Worm (Caenorhabditis elegans) whole organism, L1 larva: Measurements from ENCODE around the gene ZK354.6.

Experiments
- ama-1 ChIP-seq: fragments of 150-350 bp; optimal IDR thresholded peaks from 2 replicates; lab custom pipeline; 2014
- efl-1 ChIP-seq, 4 experiments: fragments of 150-350 bp; optimal IDR thresholded peaks in 3 of 4; peaks in 1 of 4; 1 replicate in 1 of 4; 2 replicates in 3 of 4; lab custom pipeline; 2014; ENCODE audit warnings: missing biosample characterization in 2 of 4, missing genetic modification characterization in 2 of 4, missing genetic modification reagents in 2 of 4
- hlh-17 ChIP-seq: fragments of 200-800 bp; sonication (Bioruptor generic); optimal IDR thresholded peaks from 2 replicates; lab custom pipeline; 2018; ENCODE audit warnings: missing genetic modification characterization, mild to moderate bottlenecking, missing compliant biosample characterization, moderate library complexity, borderline replicate concordance
- lin-35 ChIP-seq, 2 experiments: fragments of 150-350 bp; optimal IDR thresholded peaks; 2 replicates each; lab custom pipeline; 2014; ENCODE audit warnings: missing biosample characterization in 2 of 2, missing genetic modification characterization in 2 of 2, missing genetic modification reagents in 2 of 2
- lir-3 ChIP-seq: sonication (generic microtip); optimal IDR thresholded peaks from 2 replicates; lab custom pipeline; 2016; ENCODE audit warnings: mild to moderate bottlenecking, missing genetic modification characterization, moderate library complexity, missing compliant biosample characterization; ENCODE audit not compliant: poor library complexity
- nhr-11 ChIP-seq: fragments of 150-350 bp; optimal IDR thresholded peaks from 2 replicates; lab custom pipeline; 2014; ENCODE audit warnings: missing biosample characterization, missing genetic modification characterization
- nhr-28 ChIP-seq: fragments of 150-350 bp; optimal IDR thresholded peaks from 2 replicates; lab custom pipeline; 2014; ENCODE audit warnings: missing biosample characterization, missing genetic modification characterization
- nhr-77 ChIP-seq: fragments of 150-350 bp; optimal IDR thresholded peaks from 2 replicates; lab custom pipeline; 2014; ENCODE audit warnings: missing biosample characterization, missing genetic modification characterization
- snpc-4 ChIP-seq: fragments of 150-350 bp; optimal IDR thresholded peaks from 2 replicates; lab custom pipeline; 2014; ENCODE audit warnings: missing biosample characterization, missing genetic modification characterization
- sox-4 ChIP-seq: sonication (generic microtip); optimal IDR thresholded peaks from 2 replicates; lab custom pipeline; 2016; ENCODE audit warnings: missing genetic modification characterization, missing compliant biosample characterization
- tbx-2 ChIP-seq: sonication (generic microtip); optimal IDR thresholded peaks from 2 replicates; lab custom pipeline; 2016; ENCODE audit warnings: missing genetic modification characterization, missing compliant biosample characterization
- unc-130 ChIP-seq: fragments of 150-350 bp; optimal IDR thresholded peaks from 2 replicates; lab custom pipeline; 2017; ENCODE audit warnings: missing biosample characterization, missing genetic modification characterization, inconsistent platforms
- unc-86 ChIP-seq: sonication (generic microtip); optimal IDR thresholded peaks from 2 replicates; lab custom pipeline; 2016; ENCODE audit warnings: missing genetic modification characterization, missing compliant biosample characterization
- ztf-4 ChIP-seq: fragments of 150-350 bp; optimal IDR thresholded peaks from 2 replicates; lab custom pipeline; 2014; ENCODE audit warnings: missing biosample characterization, missing genetic modification characterization

- TF ChIP-seq ama-1 (lab: Kevin White, UChicago) = no peak
- no peak for TF ChIP-seq nhr-28 (tag; lab: Kevin White, UChicago)
- no peak for TF ChIP-seq snpc-4
- TF ChIP-seq ztf-4 (tag; lab: Kevin White, UChicago) = no peak
- no peak for TF ChIP-seq lin-35 (GFP tag; optimal IDR thresholded peaks at IDR 0.05; lab: Kevin White, UChicago)
- TF ChIP-seq nhr-11 = no peak
- TF ChIP-seq sox-4 (tag; lab: Kevin White, UChicago) = peak; percentile 2
- no peak for TF ChIP-seq hlh-17 (GFP tag; lab: Kevin White, UChicago)
- TF ChIP-seq efl-1 (optimal IDR thresholded peaks at IDR 0.05; lab: Kevin White, UChicago) = no peak
- no peak for TF ChIP-seq efl-1 (GFP tag; optimal IDR thresholded peaks at IDR 0.05 in 1 of 2; lab: Kevin White, UChicago)
- no peak for TF ChIP-seq unc-86 (tag; lab: Kevin White, UChicago)
- TF ChIP-seq tbx-2 (tag; lab: Kevin White, UChicago) = no peak
- TF ChIP-seq nhr-77 (tag; lab: Kevin White, UChicago) = no peak
- no peak for TF ChIP-seq unc-130 (tag; lab: Kevin White, UChicago)
- no peak for TF ChIP-seq lir-3 (tag; lab: Kevin White, UChicago)
These were observed 15.9 kb downstream of the ZK354.6 start for ce11 chrIV:5281457-5281856.
